Fruit fly (Drosophila melanogaster) whole organism, embryonic: ENCODE data around the gene CG5846.

Experiments
- Ada2b ChIP-seq: fragments of 200-800 bp; sonication (Bioruptor generic); IDR thresholded peaks from 2 replicates; pipeline ENCODE4 v1.3.6; 2022; ENCODE audit warnings: missing biosample characterization, missing genetic modification characterization
- Adf1 ChIP-seq: fragments of 200-800 bp; sonication (Bioruptor generic); IDR thresholded peaks from 2 replicates; pipeline ENCODE4 v1.3.6; 2022; ENCODE audit warnings: missing biosample characterization, missing genetic modification characterization
- Bdp1 ChIP-seq: fragments of 200-800 bp; sonication (Bioruptor generic); optimal IDR thresholded peaks from 3 replicates; lab custom pipeline; 2016; ENCODE audit warnings: missing biosample characterization, missing genetic modification characterization
- C15 ChIP-seq: fragments of 200-800 bp; sonication (Bioruptor generic); IDR thresholded peaks from 3 replicates; pipeline ENCODE4 v1.3.6; 2022; ENCODE audit warnings: missing biosample characterization, missing genetic modification characterization
- CG11695 ChIP-seq: fragments of 200-800 bp; sonication (Bioruptor generic); IDR thresholded peaks from 3 replicates; pipeline ENCODE4 v1.3.6; 2022; ENCODE audit warnings: missing biosample characterization, missing genetic modification characterization
- CG11723 ChIP-seq: fragments of 200-800 bp; sonication (Bioruptor generic); optimal IDR thresholded peaks from 2 replicates; lab custom pipeline; 2017; ENCODE audit warnings: missing biosample characterization, mild to moderate bottlenecking, missing genetic modification characterization
- CG12299 ChIP-seq: fragments of 200-800 bp; sonication (Bioruptor generic); optimal IDR thresholded peaks from 2 replicates; lab custom pipeline; 2018; ENCODE audit warnings: missing biosample characterization, mild to moderate bottlenecking, missing genetic modification characterization
- CG13287 ChIP-seq: fragments of 200-800 bp; sonication (Bioruptor generic); IDR thresholded peaks from 2 replicates; pipeline ENCODE4 v1.3.6; 2022; ENCODE audit warnings: missing biosample characterization, missing genetic modification characterization; ENCODE audit not compliant: partially characterized antibody
- CG13894 ChIP-seq: fragments of 200-800 bp; sonication (Bioruptor generic); optimal IDR thresholded peaks from 3 replicates; lab custom pipeline; 2018; ENCODE audit warnings: missing biosample characterization, mild to moderate bottlenecking, missing genetic modification characterization, moderate library complexity
- CG1529 ChIP-seq: fragments of 200-800 bp; sonication (Bioruptor generic); optimal IDR thresholded peaks from 3 replicates; lab custom pipeline; 2018; ENCODE audit warnings: missing biosample characterization, missing genetic modification characterization
- CG1603 ChIP-seq: fragments of 200-800 bp; sonication (Bioruptor generic); optimal IDR thresholded peaks from 2 replicates; lab custom pipeline; 2019; ENCODE audit warnings: missing biosample characterization, mild to moderate bottlenecking, missing genetic modification characterization, moderate library complexity
- CG17385 ChIP-seq: fragments of 200-800 bp; sonication (Bioruptor generic); optimal IDR thresholded peaks from 3 replicates; lab custom pipeline; 2018; ENCODE audit warnings: missing biosample characterization, mild to moderate bottlenecking, missing genetic modification characterization
- CG17568 ChIP-seq: fragments of 200-800 bp; sonication (Bioruptor generic); optimal IDR thresholded peaks from 2 replicates; lab custom pipeline; 2018; ENCODE audit warnings: missing biosample characterization, mild to moderate bottlenecking, missing genetic modification characterization, moderate library complexity
- CG17612 ChIP-seq: fragments of 200-800 bp; sonication (Bioruptor generic); IDR thresholded peaks from 2 replicates; pipeline ENCODE4 v1.3.6; 2022; ENCODE audit warnings: missing biosample characterization, missing genetic modification characterization
- CG2889 ChIP-seq: fragments of 200-800 bp; sonication (Bioruptor generic); IDR thresholded peaks from 3 replicates; pipeline ENCODE4 v1.3.6; 2022; ENCODE audit warnings: missing biosample characterization, missing genetic modification characterization
- CG43689 ChIP-seq: fragments of 200-800 bp; sonication (Bioruptor generic); IDR thresholded peaks from 2 replicates; pipeline ENCODE4 v1.3.6; 2022; ENCODE audit warnings: missing biosample characterization, missing genetic modification characterization
- CG6813 ChIP-seq: fragments of 200-800 bp; sonication (Bioruptor generic); optimal IDR thresholded peaks from 2 replicates; lab custom pipeline; 2017; ENCODE audit warnings: missing biosample characterization, missing genetic modification characterization, mild to moderate bottlenecking, moderate library complexity, missing genetic modification reagents
- CG7271 ChIP-seq: fragments of 200-800 bp; sonication (Bioruptor generic); optimal IDR thresholded peaks from 2 replicates; lab custom pipeline; 2018; ENCODE audit warnings: missing biosample characterization, mild to moderate bottlenecking, missing genetic modification characterization, moderate library complexity
- CG7839 ChIP-seq: fragments of 200-800 bp; sonication (Bioruptor generic); optimal IDR thresholded peaks from 3 replicates; lab custom pipeline; 2018; ENCODE audit warnings: missing biosample characterization, mild to moderate bottlenecking, missing genetic modification characterization, moderate library complexity
- CG7963 ChIP-seq: fragments of 200-800 bp; sonication (Bioruptor generic); IDR thresholded peaks from 3 replicates; pipeline ENCODE4 v1.3.6; 2022; ENCODE audit warnings: missing biosample characterization, missing genetic modification characterization; ENCODE audit not compliant: partially characterized antibody
- CG8089 ChIP-seq: fragments of 200-800 bp; sonication (Bioruptor generic); optimal IDR thresholded peaks from 3 replicates; lab custom pipeline; 2016; ENCODE audit warnings: missing biosample characterization, missing genetic modification characterization
- CTCF ChIP-seq: fragments of 200-800 bp; sonication (Bioruptor generic); optimal IDR thresholded peaks from 2 replicates; lab custom pipeline; 2017; ENCODE audit warnings: missing biosample characterization, mild to moderate bottlenecking, missing genetic modification characterization, moderate library complexity
- Dip3 ChIP-seq: fragments of 200-800 bp; sonication (Bioruptor generic); optimal IDR thresholded peaks from 3 replicates; lab custom pipeline; 2016; ENCODE audit warnings: missing biosample characterization, missing genetic modification characterization
- Eip74EF ChIP-seq, 2 experiments: fragments of 200-800 bp in 1 of 2; fragments of >200 bp in 1 of 2; sonication (Bioruptor generic) in 1 of 2; optimal IDR thresholded peaks; 2 replicates each; lab custom pipeline; 2017 to 2019; ENCODE audit warnings: missing biosample characterization in 2 of 2, missing genetic modification characterization in 2 of 2, mild to moderate bottlenecking in 1 of 2, moderate library complexity in 1 of 2
- HLH3B ChIP-seq: fragments of 200-800 bp; sonication (Bioruptor generic); IDR thresholded peaks from 2 replicates; pipeline ENCODE4 v1.3.6; 2022; ENCODE audit warnings: missing biosample characterization, missing genetic modification characterization
- Jarid2 ChIP-seq: fragments of 200-800 bp; sonication (Bioruptor generic); optimal IDR thresholded peaks from 3 replicates; lab custom pipeline; 2017; ENCODE audit warnings: mild to moderate bottlenecking, missing biosample characterization, missing genetic modification reagents, missing genetic modification characterization
- MESR4 ChIP-seq: fragments of 200-800 bp; sonication (Bioruptor generic); optimal IDR thresholded peaks from 2 replicates; lab custom pipeline; 2018; ENCODE audit warnings: missing biosample characterization, mild to moderate bottlenecking, missing genetic modification characterization, moderate library complexity
- Mes4 ChIP-seq: fragments of 200-800 bp; sonication (Bioruptor generic); optimal IDR thresholded peaks from 2 replicates; lab custom pipeline; 2016; ENCODE audit warnings: missing biosample characterization, missing genetic modification characterization
- Myb ChIP-seq: fragments of 200-800 bp; sonication (Bioruptor generic); optimal IDR thresholded peaks from 2 replicates; lab custom pipeline; 2016; ENCODE audit warnings: missing biosample characterization, missing genetic modification characterization
- Nf-YB ChIP-seq: fragments of 200-800 bp; sonication (Bioruptor generic); optimal IDR thresholded peaks from 3 replicates; lab custom pipeline; 2019; ENCODE audit warnings: missing biosample characterization, mild to moderate bottlenecking, missing genetic modification characterization, moderate library complexity
- Oaz ChIP-seq: fragments of 200-800 bp; sonication (Bioruptor generic); IDR thresholded peaks from 2 replicates; pipeline ENCODE4 v1.3.6; 2022; ENCODE audit warnings: missing biosample characterization, missing genetic modification characterization
- Opbp ChIP-seq: fragments of 200-800 bp; sonication (Bioruptor generic); IDR thresholded peaks from 3 replicates; pipeline ENCODE4 v1.3.6; 2022; ENCODE audit warnings: missing biosample characterization, missing genetic modification characterization; ENCODE audit not compliant: partially characterized antibody
- Side ChIP-seq: fragments of 200-800 bp; sonication (Bioruptor generic); optimal IDR thresholded peaks from 2 replicates; lab custom pipeline; 2016; ENCODE audit warnings: missing biosample characterization, missing genetic modification characterization
- abd-A ChIP-seq: fragments of 200-800 bp; sonication (Bioruptor generic); optimal IDR thresholded peaks from 3 replicates; lab custom pipeline; 2019; ENCODE audit warnings: missing biosample characterization, mild to moderate bottlenecking, missing genetic modification characterization, moderate library complexity
- chinmo ChIP-seq: fragments of 200-800 bp; sonication (Bioruptor generic); IDR thresholded peaks from 4 replicates; pipeline ENCODE4 v1.3.6; 2022; ENCODE audit warnings: missing biosample characterization, missing genetic modification characterization; ENCODE audit not compliant: partially characterized antibody
- chm ChIP-seq: fragments of 200-800 bp; sonication (Bioruptor generic); IDR thresholded peaks from 2 replicates; pipeline ENCODE4 v1.3.6; 2022; ENCODE audit warnings: missing biosample characterization, missing genetic modification characterization
- chn ChIP-seq: fragments of 200-800 bp; sonication (Bioruptor generic); optimal IDR thresholded peaks from 2 replicates; lab custom pipeline; 2016; ENCODE audit warnings: missing biosample characterization, missing genetic modification characterization
- cwo ChIP-seq: fragments of 200-800 bp; sonication (Bioruptor generic); optimal IDR thresholded peaks from 3 replicates; lab custom pipeline; 2017; ENCODE audit warnings: missing biosample characterization, missing genetic modification characterization, mild to moderate bottlenecking, moderate library complexity, missing genetic modification reagents
- ewg ChIP-seq: fragments of 200-800 bp; sonication (Bioruptor generic); optimal IDR thresholded peaks from 3 replicates; lab custom pipeline; 2017; ENCODE audit warnings: mild to moderate bottlenecking, missing biosample characterization, missing genetic modification reagents, missing genetic modification characterization
- gcm ChIP-seq: fragments of 200-800 bp; sonication (Bioruptor generic); optimal IDR thresholded peaks from 2 replicates; lab custom pipeline; 2019; ENCODE audit warnings: missing biosample characterization, mild to moderate bottlenecking, missing genetic modification characterization, moderate library complexity
- gcm2 ChIP-seq: fragments of 200-800 bp; sonication (Bioruptor generic); optimal IDR thresholded peaks from 2 replicates; lab custom pipeline; 2016; ENCODE audit warnings: missing biosample characterization, missing genetic modification characterization
- hbn ChIP-seq: fragments of 200-800 bp; sonication (Bioruptor generic); IDR thresholded peaks from 2 replicates; pipeline ENCODE4 v1.3.6; 2022; ENCODE audit warnings: missing biosample characterization, missing genetic modification characterization; ENCODE audit not compliant: partially characterized antibody
- hth ChIP-seq: fragments of >200 bp; optimal IDR thresholded peaks from 2 replicates; lab custom pipeline; 2017; ENCODE audit warnings: inconsistent platforms
- inv ChIP-seq: fragments of 200-800 bp; sonication (Bioruptor generic); IDR thresholded peaks from 2 replicates; pipeline ENCODE4 v1.3.6; 2022; ENCODE audit warnings: missing biosample characterization, missing genetic modification characterization; ENCODE audit not compliant: partially characterized antibody
- mirr ChIP-seq: fragments of 200-800 bp; sonication (Bioruptor generic); optimal IDR thresholded peaks from 3 replicates; lab custom pipeline; 2018; ENCODE audit warnings: missing biosample characterization, mild to moderate bottlenecking, missing genetic modification characterization
- prd ChIP-seq, 3 experiments: fragments of >200 bp in 2 of 3; fragments of 200-800 bp in 1 of 3; sonication (Bioruptor generic) in 1 of 3; optimal IDR thresholded peaks in 2 of 3; IDR thresholded peaks in 1 of 3; 2 replicates in 2 of 3; 3 replicates in 1 of 3; pipeline versions ENCODE4 v1.3.6 to Lab custom; 2017 to 2022; ENCODE audit warnings: missing biosample characterization in 1 of 3, missing genetic modification characterization in 1 of 3
- run ChIP-seq: fragments of 200-800 bp; sonication (Bioruptor generic); optimal IDR thresholded peaks from 3 replicates; lab custom pipeline; 2018; ENCODE audit warnings: missing biosample characterization, mild to moderate bottlenecking, missing genetic modification characterization
- yki ChIP-seq: fragments of >200 bp; optimal IDR thresholded peaks from 3 replicates; lab custom pipeline; 2018

CG5846 gene

dm6 chr2L:9915011-9915850 is 41.8 kb downstream of the CG5846 start, which contains the start of gene yip2 (continued):
- TF ChIP-seq CG7839 (tag; lab: Kevin White, UChicago) (peak; percentile 55), CG2889 (GFP tag; lab: Robert Waterston, UW) (0 out of 3 replicates have a peak, but pooled peaks have one; percentile 25), hth (lab: Kevin White, UChicago) (no peak), CG17612 (GFP tag; lab: Robert Waterston, UW) (no peak), chm (GFP tag; lab: Robert Waterston, UW) (peak; percentile 64; the same call in 1 of the 2 replicates), CG13287 (GFP tag; lab: Robert Waterston, UW) (peak; percentile 66), Bdp1 (GFP tag; lab: Kevin White, UChicago) (no peak), Myb (GFP tag; lab: Kevin White, UChicago) (peak; percentile 32), Opbp (GFP tag; lab: Robert Waterston, UW) (no peak), CG12299 (tag; lab: Kevin White, UChicago) (peak; percentile 10), Adf1 (GFP tag; lab: Robert Waterston, UW) (peak; percentile 38; the same call in 1 of the 2 replicates), CG1529 (peak; percentile 14), Jarid2 (peak; percentile 48), abd-A (no peak), CG7271 (no peak), chinmo (GFP tag; lab: Robert Waterston, UW) (peak; percentile 94), Dip3 (GFP tag; lab: Kevin White, UChicago) (peak; percentile 52), Eip74EF (GFP tag; optimal IDR thresholded peaks at IDR 0.05; lab: Kevin White, UChicago) (peak in 1 of 2 experiments; percentile 65), hbn (GFP tag; lab: Robert Waterston, UW) (no peak), CG43689 (GFP tag; lab: Robert Waterston, UW) (no peak), MESR4 (GFP tag; lab: Kevin White, UChicago) (peak; percentile 27), CG17568 (peak; percentile 55), CG1603 (tag; lab: Kevin White, UChicago) (peak; percentile 53), gcm2 (GFP tag; lab: Kevin White, UChicago) (no peak), yki (lab: Kevin White, UChicago) (no peak), chn (GFP tag; lab: Kevin White, UChicago) (peak; percentile 34), CTCF (GFP tag; lab: Kevin White, UChicago) (peak; percentile 68), Nf-YB (GFP tag; lab: Kevin White, UChicago) (peak; percentile 29), HLH3B (GFP tag; lab: Robert Waterston, UW) (peak; percentile 65), cwo (GFP tag; lab: Kevin White, UChicago) (peak; percentile 35), CG8089 (GFP tag; lab: Kevin White, UChicago) (no peak), gcm (GFP tag; lab: Kevin White, UChicago) (peak; percentile 57), CG13894 (tag; lab: Kevin White, UChicago) (peak; percentile 65), Side (GFP tag; lab: Kevin White, UChicago) (peak; percentile 30), Ada2b (GFP tag; lab: Robert Waterston, UW) (peak; percentile 69), Mes4 (peak; percentile 20), CG11695 (GFP tag; lab: Robert Waterston, UW) (peak; percentile 63), ewg (GFP tag; lab: Kevin White, UChicago) (no peak), CG7963 (GFP tag; lab: Robert Waterston, UW) (no peak), run (tag; lab: Kevin White, UChicago) (peak; percentile 21), inv (no peak), CG17385 (GFP tag; lab: Kevin White, UChicago) (peak; percentile 69), CG11723 (peak; percentile 33), mirr (GFP tag; lab: Kevin White, UChicago) (peak; percentile 87), C15 (no peak), prd (optimal IDR thresholded peaks at IDR 0.05; lab: Kevin White, UChicago) (no peak), prd (GFP tag; IDR thresholded peaks at IDR 0.05; lab: Robert Waterston, UW) (peak; percentile 65), Oaz (GFP tag; lab: Robert Waterston, UW) (0 out of 2 replicates have a peak, but pooled peaks have one; percentile 12), CG6813 (peak; percentile 60)
